Worm (Caenorhabditis elegans): ENCODE results near the gene nhr-12.

nhr-12 gene

ce11 chrV:10098429-10098828 is 14.6 kb upstream of the nhr-12 start, which contains the start of gene ugt-47:
TSS of gene ugt-47 (minus strand) at chrV:10098597.
- TF ChIP-seq flt-1 (GFP tag; IDR thresholded peaks at IDR 0.05) (no peak), tbx-37 (GFP tag; conservative IDR thresholded peaks at IDR 0.05) (no peak), ama-1 (optimal IDR thresholded peaks at IDR 0.05) (no peak), F13C5.2 (tag; optimal IDR thresholded peaks at IDR 0.05) (no peak), sea-1 (GFP tag; conservative IDR thresholded peaks at IDR 0.05) (no peak), B0310.2 (tag; optimal IDR thresholded peaks at IDR 0.05) (no peak), tra-4 (tag; optimal IDR thresholded peaks at IDR 0.05) (no peak), pes-1 (GFP tag; IDR thresholded peaks at IDR 0.05) (no peak), scrt-1 (GFP tag; IDR thresholded peaks at IDR 0.05) (no peak), aly-1 (tag; optimal IDR thresholded peaks at IDR 0.05) (no peak), ceh-13 (GFP tag; optimal IDR thresholded peaks at IDR 0.05) (no peak), hmg-4 (GFP tag; optimal IDR thresholded peaks at IDR 0.05) (no peak), ceh-36 (tag; optimal IDR thresholded peaks at IDR 0.05) (no peak), tbx-11 (GFP tag; IDR thresholded peaks at IDR 0.05) (no peak), ets-7 (tag; optimal IDR thresholded peaks at IDR 0.05) (no peak), hmbx-1 (tag; optimal IDR thresholded peaks at IDR 0.05) (no peak), hnd-1 (tag; optimal IDR thresholded peaks at IDR 0.05) (no peak)

ce11 chrV:10096932-10097331 is 13.1 kb upstream of the nhr-12 start:
- no peak for TF ChIP-seq scrt-1 (GFP tag; IDR thresholded peaks at IDR 0.05)
- no peak for TF ChIP-seq B0310.2 (tag; optimal IDR thresholded peaks at IDR 0.05)
- TF ChIP-seq tbx-37 (GFP tag; conservative IDR thresholded peaks at IDR 0.05) = no peak
- no peak for TF ChIP-seq hnd-1 (tag; optimal IDR thresholded peaks at IDR 0.05)
- no peak for TF ChIP-seq tra-4 (tag; optimal IDR thresholded peaks at IDR 0.05)
- no peak for TF ChIP-seq hmg-4 (GFP tag; optimal IDR thresholded peaks at IDR 0.05)

ce11 chrV:10094374-10094773 is 10.5 kb upstream of the nhr-12 start, which contains the start of gene srd-49:
TSS of gene srd-49 (plus strand) at chrV:10094674.
- TF ChIP-seq hmg-4 (GFP tag; optimal IDR thresholded peaks at IDR 0.05) (no peak), scrt-1 (GFP tag; IDR thresholded peaks at IDR 0.05) (no peak), tbx-11 (GFP tag; IDR thresholded peaks at IDR 0.05) (no peak), ets-7 (tag; optimal IDR thresholded peaks at IDR 0.05) (no peak), ceh-13 (GFP tag; optimal IDR thresholded peaks at IDR 0.05) (no peak), pes-1 (GFP tag; IDR thresholded peaks at IDR 0.05) (no peak), ceh-36 (tag; optimal IDR thresholded peaks at IDR 0.05) (no peak), B0310.2 (tag; optimal IDR thresholded peaks at IDR 0.05) (no peak), hnd-1 (tag; optimal IDR thresholded peaks at IDR 0.05) (no peak), ama-1 (optimal IDR thresholded peaks at IDR 0.05) (no peak), tbx-37 (GFP tag; conservative IDR thresholded peaks at IDR 0.05) (no peak), aly-1 (tag; optimal IDR thresholded peaks at IDR 0.05) (no peak), F13C5.2 (tag; optimal IDR thresholded peaks at IDR 0.05) (no peak), hmbx-1 (tag; optimal IDR thresholded peaks at IDR 0.05) (no peak), tra-4 (tag; optimal IDR thresholded peaks at IDR 0.05) (no peak), flt-1 (GFP tag; IDR thresholded peaks at IDR 0.05) (no peak), sea-1 (GFP tag; conservative IDR thresholded peaks at IDR 0.05) (no peak)

- TF ChIP-seq flt-1 (GFP tag; IDR thresholded peaks at IDR 0.05) = no peak
- TF ChIP-seq ets-7 (tag; optimal IDR thresholded peaks at IDR 0.05) = no peak
Observed at ce11 chrV:10091152-10091551, 7.3 kb upstream of the nhr-12 start, which contains the start of gene R04B5.11. TSS of gene R04B5.11 (minus strand) at chrV:10091252.

DNA sequence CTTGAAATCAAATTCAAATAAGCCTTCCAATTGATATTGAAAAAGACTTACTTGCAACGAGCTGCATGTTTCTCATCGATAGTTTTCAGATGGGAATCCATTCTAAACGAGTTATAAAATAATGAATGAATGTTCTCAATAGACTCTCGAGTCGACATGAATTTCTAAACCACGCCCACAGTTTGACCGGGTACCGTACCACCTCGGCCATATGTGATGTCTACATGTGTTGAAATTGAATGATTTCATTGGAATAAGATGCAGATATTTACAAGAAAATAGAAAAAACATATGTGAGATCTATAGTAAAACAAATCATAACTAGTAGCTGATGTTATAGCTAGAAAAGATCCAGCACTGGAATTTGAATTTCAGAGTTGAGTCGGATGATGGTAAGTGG is 6.6 kb upstream of the nhr-12 start, which contains the start of gene R04B5.7:
TSS of gene R04B5.7 (minus strand) at position 101 of the 400 bp plus-strand sequence.
- TF ChIP-seq ets-7 (tag; optimal IDR thresholded peaks at IDR 0.05) (no peak), tra-4 (tag; optimal IDR thresholded peaks at IDR 0.05) (no peak), hnd-1 (tag; optimal IDR thresholded peaks at IDR 0.05) (no peak), flt-1 (GFP tag; IDR thresholded peaks at IDR 0.05) (no peak), ceh-13 (GFP tag; optimal IDR thresholded peaks at IDR 0.05) (no peak), tbx-37 (GFP tag; conservative IDR thresholded peaks at IDR 0.05) (no peak), aly-1 (tag; optimal IDR thresholded peaks at IDR 0.05) (no peak), scrt-1 (GFP tag; IDR thresholded peaks at IDR 0.05) (no peak), pes-1 (GFP tag; IDR thresholded peaks at IDR 0.05) (no peak), hmbx-1 (tag; optimal IDR thresholded peaks at IDR 0.05) (no peak), ama-1 (optimal IDR thresholded peaks at IDR 0.05) (no peak), F13C5.2 (tag; optimal IDR thresholded peaks at IDR 0.05) (no peak), B0310.2 (tag; optimal IDR thresholded peaks at IDR 0.05) (no peak), hmg-4 (GFP tag; optimal IDR thresholded peaks at IDR 0.05) (no peak), ceh-36 (tag; optimal IDR thresholded peaks at IDR 0.05) (no peak)

ce11 chrV:10087103-10087502 is 3.3 kb upstream of the nhr-12 start, which contains the start of gene R04B5.5:
TSS of gene R04B5.5 (plus strand) at chrV:10087480.
- TF ChIP-seq tra-4 (tag; optimal IDR thresholded peaks at IDR 0.05) (no peak), hnd-1 (tag; optimal IDR thresholded peaks at IDR 0.05) (no peak), ceh-13 (GFP tag; optimal IDR thresholded peaks at IDR 0.05) (no peak), F13C5.2 (tag; optimal IDR thresholded peaks at IDR 0.05) (no peak), hmbx-1 (tag; optimal IDR thresholded peaks at IDR 0.05) (no peak), hmg-4 (GFP tag; optimal IDR thresholded peaks at IDR 0.05) (no peak), scrt-1 (GFP tag; IDR thresholded peaks at IDR 0.05) (no peak), B0310.2 (tag; optimal IDR thresholded peaks at IDR 0.05) (no peak), ama-1 (optimal IDR thresholded peaks at IDR 0.05) (no peak), aly-1 (tag; optimal IDR thresholded peaks at IDR 0.05) (no peak), tbx-11 (GFP tag; IDR thresholded peaks at IDR 0.05) (no peak), ceh-36 (tag; optimal IDR thresholded peaks at IDR 0.05) (no peak), pes-1 (GFP tag; IDR thresholded peaks at IDR 0.05) (no peak), ets-7 (tag; optimal IDR thresholded peaks at IDR 0.05) (no peak), tbx-37 (GFP tag; conservative IDR thresholded peaks at IDR 0.05) (no peak), flt-1 (GFP tag; IDR thresholded peaks at IDR 0.05) (no peak), sea-1 (GFP tag; conservative IDR thresholded peaks at IDR 0.05) (no peak)

ce11 chrV:10086141-10086540 is 2.3 kb upstream of the nhr-12 start:
- TF ChIP-seq pes-1 (GFP tag; IDR thresholded peaks at IDR 0.05) = no peak
- TF ChIP-seq tbx-37 (GFP tag; conservative IDR thresholded peaks at IDR 0.05) = no peak
- no peak for TF ChIP-seq ceh-36 (tag; optimal IDR thresholded peaks at IDR 0.05)
- TF ChIP-seq aly-1 (tag; optimal IDR thresholded peaks at IDR 0.05) = no peak
- no peak for TF ChIP-seq tra-4 (tag; optimal IDR thresholded peaks at IDR 0.05)
- TF ChIP-seq F13C5.2 (tag; optimal IDR thresholded peaks at IDR 0.05) = no peak
- TF ChIP-seq flt-1 (GFP tag; IDR thresholded peaks at IDR 0.05) = no peak
- no peak for TF ChIP-seq sea-1 (GFP tag; conservative IDR thresholded peaks at IDR 0.05)
- TF ChIP-seq tbx-11 (GFP tag; IDR thresholded peaks at IDR 0.05) = no peak
- no peak for TF ChIP-seq hmg-4 (GFP tag; optimal IDR thresholded peaks at IDR 0.05)
- no peak for TF ChIP-seq hnd-1 (tag; optimal IDR thresholded peaks at IDR 0.05)
- no peak for TF ChIP-seq ama-1 (optimal IDR thresholded peaks at IDR 0.05)
- TF ChIP-seq scrt-1 (GFP tag; IDR thresholded peaks at IDR 0.05) = no peak
- no peak for TF ChIP-seq hmbx-1 (tag; optimal IDR thresholded peaks at IDR 0.05)
- no peak for TF ChIP-seq B0310.2 (tag; optimal IDR thresholded peaks at IDR 0.05)
- no peak for TF ChIP-seq ceh-13 (GFP tag; optimal IDR thresholded peaks at IDR 0.05)
- no peak for TF ChIP-seq ets-7 (tag; optimal IDR thresholded peaks at IDR 0.05)

Data from whole organism, early embryonic.